Fruit fly (Drosophila melanogaster) whole organism, embryonic: ENCODE measurements around the gene Chchd2.

Experiments used
- CG10431 ChIP-seq: fragments of 200-800 bp; sonication (Bioruptor generic); optimal IDR thresholded peaks from 3 replicates; lab custom pipeline; 2018; ENCODE audit warnings: missing biosample characterization, mild to moderate bottlenecking, missing genetic modification characterization
- CG10565 ChIP-seq: fragments of 200-800 bp; sonication (Bioruptor generic); optimal IDR thresholded peaks from 3 replicates; lab custom pipeline; 2016; ENCODE audit warnings: missing biosample characterization, mild to moderate bottlenecking, missing genetic modification characterization
- CG11560 ChIP-seq: fragments of 200-800 bp; sonication (Bioruptor generic); IDR thresholded peaks from 3 replicates; pipeline ENCODE4 v1.3.6; 2022; ENCODE audit warnings: missing biosample characterization, missing genetic modification characterization
- CG12236 ChIP-seq: fragments of 200-800 bp; sonication (Bioruptor generic); optimal IDR thresholded peaks from 2 replicates; lab custom pipeline; 2016; ENCODE audit warnings: missing biosample characterization, missing genetic modification characterization
- CG13287 ChIP-seq: fragments of 200-800 bp; sonication (Bioruptor generic); IDR thresholded peaks from 2 replicates; pipeline ENCODE4 v1.3.6; 2022; ENCODE audit warnings: missing biosample characterization, missing genetic modification characterization; ENCODE audit not compliant: partially characterized antibody
- CG13296 ChIP-seq: fragments of 200-800 bp; sonication (Bioruptor generic); optimal IDR thresholded peaks from 3 replicates; lab custom pipeline; 2018; ENCODE audit warnings: missing biosample characterization, mild to moderate bottlenecking, missing genetic modification characterization
- CG17361 ChIP-seq: fragments of 200-800 bp; sonication (Bioruptor generic); IDR thresholded peaks from 3 replicates; pipeline ENCODE4 v1.3.6; 2022; ENCODE audit warnings: missing biosample characterization, missing genetic modification characterization
- CG17802 ChIP-seq: fragments of 200-800 bp; sonication (Bioruptor generic); optimal IDR thresholded peaks from 2 replicates; lab custom pipeline; 2018; ENCODE audit warnings: missing biosample characterization, mild to moderate bottlenecking, missing genetic modification characterization, moderate library complexity
- CG2199 ChIP-seq: fragments of 200-800 bp; sonication (Bioruptor generic); IDR thresholded peaks from 3 replicates; pipeline ENCODE4 v1.3.6; 2022; ENCODE audit warnings: missing biosample characterization, missing genetic modification characterization
- CG30431 ChIP-seq: fragments of 200-800 bp; sonication (Bioruptor generic); optimal IDR thresholded peaks from 2 replicates; lab custom pipeline; 2017; ENCODE audit warnings: missing biosample characterization, missing genetic modification characterization
- CG3065 ChIP-seq: fragments of 200-800 bp; sonication (Bioruptor generic); optimal IDR thresholded peaks from 2 replicates; lab custom pipeline; 2016; ENCODE audit warnings: missing biosample characterization, missing genetic modification characterization
- CG31388 ChIP-seq: fragments of 200-800 bp; sonication (Bioruptor generic); optimal IDR thresholded peaks from 2 replicates; lab custom pipeline; 2016; ENCODE audit warnings: missing biosample characterization, missing genetic modification characterization
- CG32772 ChIP-seq: fragments of 200-800 bp; sonication (Bioruptor generic); IDR thresholded peaks from 2 replicates; pipeline ENCODE4 v1.3.6; 2022; ENCODE audit warnings: missing biosample characterization, missing genetic modification characterization
- CG3407 ChIP-seq: fragments of 200-800 bp; sonication (Bioruptor generic); optimal IDR thresholded peaks from 2 replicates; lab custom pipeline; 2018; ENCODE audit warnings: missing biosample characterization, mild to moderate bottlenecking, missing genetic modification characterization
- CG34376 ChIP-seq: fragments of 200-800 bp; sonication (Bioruptor generic); optimal IDR thresholded peaks from 2 replicates; lab custom pipeline; 2018; ENCODE audit warnings: missing biosample characterization, mild to moderate bottlenecking, missing genetic modification characterization
- CG3726 ChIP-seq: fragments of 200-800 bp; sonication (Bioruptor generic); IDR thresholded peaks from 3 replicates; pipeline ENCODE4, ENCODE4 v1.3.6; 2022; ENCODE audit warnings: missing biosample characterization, missing genetic modification characterization
- CG4707 ChIP-seq: fragments of 200-800 bp; sonication (Bioruptor generic); optimal IDR thresholded peaks from 2 replicates; lab custom pipeline; 2018; ENCODE audit warnings: missing biosample characterization, mild to moderate bottlenecking, missing genetic modification characterization, moderate library complexity
- CG5245 ChIP-seq: fragments of 200-800 bp; sonication (Bioruptor generic); optimal IDR thresholded peaks from 3 replicates; lab custom pipeline; 2016; ENCODE audit warnings: missing biosample characterization, missing genetic modification characterization
- CG6689 ChIP-seq: fragments of 200-800 bp; sonication (Bioruptor generic); IDR thresholded peaks from 2 replicates; pipeline ENCODE4 v1.3.6; 2022; ENCODE audit warnings: missing biosample characterization, missing genetic modification characterization
- CG8388 ChIP-seq: fragments of 200-800 bp; sonication (Bioruptor generic); optimal IDR thresholded peaks from 2 replicates; lab custom pipeline; 2019; ENCODE audit warnings: missing biosample characterization, mild to moderate bottlenecking, missing genetic modification characterization, moderate library complexity
- CG8924 ChIP-seq: fragments of 200-800 bp; optimal IDR thresholded peaks from 3 replicates; lab custom pipeline; 2019; ENCODE audit warnings: missing biosample characterization, mild to moderate bottlenecking, missing genetic modification characterization, moderate library complexity
- CG8944 ChIP-seq: fragments of 200-800 bp; sonication (Bioruptor generic); optimal IDR thresholded peaks from 3 replicates; lab custom pipeline; 2016; ENCODE audit warnings: missing biosample characterization, missing genetic modification characterization
- Dbx ChIP-seq: fragments of 200-800 bp; sonication (Bioruptor generic); IDR thresholded peaks from 3 replicates; pipeline ENCODE4 v1.3.6; 2022; ENCODE audit warnings: missing biosample characterization, missing genetic modification characterization
- E2f1 ChIP-seq: fragments of 200-800 bp; sonication (Bioruptor generic); IDR thresholded peaks from 2 replicates; pipeline ENCODE4 v1.3.6; 2022; ENCODE audit warnings: missing biosample characterization, missing genetic modification characterization
- Ets65A ChIP-seq: fragments of 200-800 bp; sonication (Bioruptor generic); peaks from one replicate; lab custom pipeline; 2016; ENCODE audit warnings: missing biosample characterization, missing genetic modification characterization
- Fer2 ChIP-seq: fragments of 200-800 bp; sonication (Bioruptor generic); optimal IDR thresholded peaks from 2 replicates; lab custom pipeline; 2018; ENCODE audit warnings: missing biosample characterization, mild to moderate bottlenecking, missing genetic modification characterization, moderate library complexity
- GATAe ChIP-seq: fragments of 200-800 bp; sonication (Bioruptor generic); conservative IDR thresholded peaks from 2 replicates; pipeline ENCODE4 v1.3.6; 2022; ENCODE audit warnings: missing biosample characterization, missing genetic modification characterization
- HmgD ChIP-seq: fragments of 200-800 bp; sonication (Bioruptor generic); optimal IDR thresholded peaks from 3 replicates; lab custom pipeline; 2016; ENCODE audit warnings: missing biosample characterization, missing genetic modification characterization
- Hr39 ChIP-seq: fragments of >200 bp; optimal IDR thresholded peaks from 2 replicates; lab custom pipeline; 2017
- Hsf ChIP-seq: fragments of 200-800 bp; sonication (Bioruptor generic); optimal IDR thresholded peaks from 3 replicates; lab custom pipeline; 2016; ENCODE audit warnings: missing biosample characterization, missing genetic modification characterization
- MBD-R2 ChIP-seq: fragments of 200-800 bp; sonication (Bioruptor generic); IDR thresholded peaks from 2 replicates; pipeline ENCODE4 v1.3.6; 2022; ENCODE audit warnings: missing biosample characterization, missing genetic modification characterization
- MESR4 ChIP-seq: fragments of 200-800 bp; sonication (Bioruptor generic); optimal IDR thresholded peaks from 2 replicates; lab custom pipeline; 2018; ENCODE audit warnings: missing biosample characterization, mild to moderate bottlenecking, missing genetic modification characterization, moderate library complexity
- Taf1 ChIP-seq: fragments of 200-800 bp; sonication (Bioruptor generic); IDR thresholded peaks from 2 replicates; pipeline ENCODE4 v1.3.6; 2022; ENCODE audit warnings: missing biosample characterization, missing genetic modification characterization
- Usf ChIP-seq: fragments of 200-800 bp; sonication (Bioruptor generic); optimal IDR thresholded peaks from 2 replicates; lab custom pipeline; 2017; ENCODE audit warnings: missing genotype, missing biosample characterization, missing genetic modification characterization
- ato ChIP-seq: fragments of 200-800 bp; sonication (Bioruptor generic); IDR thresholded peaks from 2 replicates; pipeline ENCODE4 v1.3.6; 2022; ENCODE audit warnings: missing biosample characterization, missing genetic modification characterization; ENCODE audit not compliant: partially characterized antibody
- bcd ChIP-seq: fragments of 200-800 bp; sonication (Bioruptor generic); optimal IDR thresholded peaks from 2 replicates; lab custom pipeline; 2017; ENCODE audit warnings: missing biosample characterization, mild to moderate bottlenecking, missing genetic modification characterization
- btn ChIP-seq: fragments of 200-800 bp; sonication (Bioruptor generic); optimal IDR thresholded peaks from 2 replicates; lab custom pipeline; 2016; ENCODE audit warnings: missing biosample characterization, missing genetic modification characterization
- dati ChIP-seq: fragments of 200-800 bp; sonication (Bioruptor generic); IDR thresholded peaks from 2 replicates; pipeline ENCODE4 v1.3.6; 2022; ENCODE audit warnings: missing biosample characterization, missing genetic modification characterization
- eve ChIP-seq, 2 experiments: fragments of >200 bp; optimal IDR thresholded peaks; 2 replicates each; lab custom pipeline; 2017; ENCODE audit warnings: missing biosample characterization in 2 of 2, missing genetic modification characterization in 2 of 2
- gfzf ChIP-seq: fragments of 200-800 bp; sonication (Bioruptor generic); optimal IDR thresholded peaks from 2 replicates; lab custom pipeline; 2016; ENCODE audit warnings: missing biosample characterization, mild to moderate bottlenecking, missing genetic modification characterization, moderate library complexity
- inv ChIP-seq: fragments of 200-800 bp; sonication (Bioruptor generic); IDR thresholded peaks from 2 replicates; pipeline ENCODE4 v1.3.6; 2022; ENCODE audit warnings: missing biosample characterization, missing genetic modification characterization; ENCODE audit not compliant: partially characterized antibody
- ken ChIP-seq: fragments of 200-800 bp; sonication (Bioruptor generic); IDR thresholded peaks from 3 replicates; pipeline ENCODE4 v1.3.6; 2022; ENCODE audit warnings: missing biosample characterization, missing genetic modification characterization
- odd ChIP-seq: fragments of 200-800 bp; sonication (Bioruptor generic); optimal IDR thresholded peaks from 2 replicates; lab custom pipeline; 2017; ENCODE audit warnings: missing biosample characterization, mild to moderate bottlenecking, missing genetic modification characterization
- sc ChIP-seq, 3 experiments: fragments of >200 bp in 2 of 3; fragments of 200-800 bp in 1 of 3; sonication (Bioruptor generic) in 1 of 3; optimal IDR thresholded peaks; 2 replicates in 2 of 3; 3 replicates in 1 of 3; lab custom pipeline; 2017; ENCODE audit warnings: mild to moderate bottlenecking in 1 of 3, missing biosample characterization in 1 of 3, missing genetic modification characterization in 1 of 3, missing genetic modification reagents in 1 of 3
- sr ChIP-seq: fragments of 200-800 bp; sonication (Bioruptor generic); IDR thresholded peaks from 3 replicates; pipeline ENCODE4 v1.3.6; 2022; ENCODE audit warnings: missing biosample characterization, missing genetic modification characterization
- tup ChIP-seq: fragments of 200-800 bp; sonication (Bioruptor generic); optimal IDR thresholded peaks from 2 replicates; lab custom pipeline; 2016; ENCODE audit warnings: missing biosample characterization, mild to moderate bottlenecking, missing genetic modification characterization, moderate library complexity
- twi ChIP-seq: fragments of 200-800 bp; optimal IDR thresholded peaks from 2 replicates; lab custom pipeline; 2019; ENCODE audit warnings: missing biosample characterization, mild to moderate bottlenecking, missing genetic modification characterization, moderate library complexity
- vvl ChIP-seq: fragments of 200-800 bp; sonication (Bioruptor generic); IDR thresholded peaks from 2 replicates; pipeline ENCODE4 v1.3.6; 2022; ENCODE audit warnings: missing biosample characterization, missing genetic modification characterization
- zen2 ChIP-seq: fragments of 200-800 bp; sonication (Bioruptor generic); IDR thresholded peaks from 3 replicates; pipeline ENCODE4 v1.3.6; 2022; ENCODE audit warnings: missing biosample characterization, missing genetic modification characterization; ENCODE audit not compliant: partially characterized antibody

Chchd2 gene

dm6 chrX:17125017-17125821, 23.6 kb upstream of the Chchd2 start (continued):
- TF ChIP-seq eve (GFP tag; optimal IDR thresholded peaks at IDR 0.05; lab: Kevin White, UChicago) (peak in 1 of 2 experiments; percentile 63), CG10565 (no peak), btn (no peak), inv (GFP tag; lab: Robert Waterston, UW) (peak; percentile 81), CG10431 (GFP tag; lab: Kevin White, UChicago) (no peak), Usf (GFP tag; lab: Kevin White, UChicago) (no peak), CG12236 (GFP tag; lab: Kevin White, UChicago) (no peak), CG17802 (no peak), CG3726 (peak; percentile 36; the same call in 1 of the 3 replicates), GATAe (GFP tag; lab: Robert Waterston, UW) (peak; percentile 33; the same call in 1 of the 2 replicates), CG3407 (GFP tag; lab: Kevin White, UChicago) (no peak), CG32772 (peak; percentile 62), Taf1 (GFP tag; lab: Robert Waterston, UW) (0 out of 2 replicates have a peak, but pooled peaks have one; percentile 19), CG8924 (tag; lab: Kevin White, UChicago) (peak; percentile 50), Dbx (GFP tag; lab: Robert Waterston, UW) (peak; percentile 57; the same call in 2 of the 3 replicates), CG8388 (GFP tag; lab: Kevin White, UChicago) (peak; percentile 34), CG31388 (no peak), dati (no peak; the same call in 1 of the 2 replicates), CG13296 (GFP tag; lab: Kevin White, UChicago) (peak; percentile 83), Hsf (GFP tag; lab: Kevin White, UChicago) (peak; percentile 50), MESR4 (no peak), CG34376 (peak; percentile 85), CG3065 (no peak), CG6689 (GFP tag; lab: Robert Waterston, UW) (peak; percentile 68), bcd (GFP tag; lab: Kevin White, UChicago) (peak; percentile 53), CG4707 (peak; percentile 73), CG8944 (GFP tag; lab: Kevin White, UChicago) (peak; percentile 18), Hr39 (lab: Kevin White, UChicago) (no peak), CG17361 (GFP tag; lab: Robert Waterston, UW) (peak; percentile 75), MBD-R2 (0 out of 2 replicates have a peak, but pooled peaks have one; percentile 7), CG11560 (tag; lab: Robert Waterston, UW) (no peak), CG13287 (GFP tag; lab: Robert Waterston, UW) (peak; percentile 93), vvl (peak; percentile 77), sr (GFP tag; lab: Robert Waterston, UW) (no peak), ato (peak; percentile 77), tup (GFP tag; lab: Kevin White, UChicago) (no peak), odd (peak; percentile 17), sc (optimal IDR thresholded peaks at IDR 0.05; lab: Kevin White, UChicago) (no peak), sc (GFP tag; optimal IDR thresholded peaks at IDR 0.05; lab: Kevin White, UChicago) (no peak), HmgD (GFP tag; lab: Kevin White, UChicago) (no peak), ken (GFP tag; lab: Robert Waterston, UW) (peak; percentile 62; the same call in 2 of the 3 replicates), E2f1 (GFP tag; lab: Robert Waterston, UW) (peak; percentile 75), Fer2 (peak; percentile 45), CG2199 (GFP tag; lab: Robert Waterston, UW) (no peak), Ets65A (GFP tag; lab: Kevin White, UChicago) (peak; percentile 4), CG5245 (GFP tag; lab: Kevin White, UChicago) (peak; percentile 11), CG30431 (GFP tag; lab: Kevin White, UChicago) (no peak), gfzf (GFP tag; lab: Kevin White, UChicago) (no peak), twi (no peak), zen2 (GFP tag; lab: Robert Waterston, UW) (no peak; the same call in 2 of the 3 replicates)
